Worm (Caenorhabditis elegans) whole organism, early embryonic: ENCODE measurements around the gene twk-20.

Experiments
- ama-1 ChIP-seq: fragments of 150-350 bp; optimal IDR thresholded peaks from 2 replicates; lab custom pipeline; 2014
- ceh-36 ChIP-seq: sonication (generic microtip); optimal IDR thresholded peaks from 2 replicates; lab custom pipeline; 2016; ENCODE audit warnings: missing genetic modification characterization, inconsistent platforms, missing compliant biosample characterization
- pes-1 ChIP-seq: fragments of 200-800 bp; sonication (Bioruptor generic); IDR thresholded peaks from 2 replicates; pipeline ENCODE4 v1.3.6; 2022; ENCODE audit warnings: missing genetic modification reagents, missing genetic modification characterization, missing compliant biosample characterization

- TF ChIP-seq ama-1 (lab: Kevin White, UChicago) (no peak), ceh-36 (tag; lab: Kevin White, UChicago) (no peak), pes-1 (GFP tag; lab: Robert Waterston, UW) (no peak)
Measured at ce11 chrX:13615181-13615580, 24.5 kb upstream of the twk-20 start.
